Worm (Caenorhabditis elegans): ENCODE measurements around the gene msp-57.

DNA sequence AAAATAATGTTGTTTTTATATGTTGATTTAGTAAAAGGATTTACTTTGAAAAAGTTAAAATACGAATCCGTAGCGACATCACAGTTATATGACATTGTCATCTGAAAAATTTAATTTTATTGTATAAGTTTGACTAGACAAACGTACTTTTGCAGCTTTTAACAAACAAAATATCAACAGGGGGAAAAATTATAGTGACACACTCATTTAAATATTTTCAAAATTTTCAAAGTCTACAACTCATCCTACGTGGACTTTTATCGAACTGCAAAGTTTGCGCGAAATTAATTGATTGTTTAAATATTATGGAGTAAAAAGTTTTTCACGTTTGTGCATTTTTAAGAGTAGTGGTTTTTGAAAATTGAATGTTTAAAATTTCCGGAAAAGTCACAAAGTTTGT, 36.7 kb upstream of the msp-57 start, which contains the start of gene C09B9.85:
- TF ChIP-seq hnd-1 (tag; optimal IDR thresholded peaks at IDR 0.05) (no peak), B0310.2 (tag; optimal IDR thresholded peaks at IDR 0.05) (no peak), ama-1 (optimal IDR thresholded peaks at IDR 0.05) (no peak), pes-1 (GFP tag; IDR thresholded peaks at IDR 0.05) (no peak), sea-1 (GFP tag; conservative IDR thresholded peaks at IDR 0.05) (no peak), hmg-4 (GFP tag; optimal IDR thresholded peaks at IDR 0.05) (no peak), tbx-37 (GFP tag; conservative IDR thresholded peaks at IDR 0.05) (no peak), ets-7 (tag; optimal IDR thresholded peaks at IDR 0.05) (no peak)
